Worm (Caenorhabditis elegans) whole organism, L1 larva: Measurements from ENCODE around the gene H35N09.2.

Source experiments
- C34B4.2 ChIP-seq: sonication (generic microtip); optimal IDR thresholded peaks from 2 replicates; lab custom pipeline; 2017; ENCODE audit warnings: mild to moderate bottlenecking, missing genetic modification characterization, missing compliant biosample characterization
- aha-1 ChIP-seq: fragments of 150-350 bp; optimal IDR thresholded peaks from 2 replicates; lab custom pipeline; 2014; ENCODE audit warnings: missing biosample characterization, missing genetic modification characterization
- alr-1 ChIP-seq: fragments of 200-800 bp; sonication (Bioruptor generic); optimal IDR thresholded peaks from 2 replicates; lab custom pipeline; 2018; ENCODE audit warnings: borderline replicate concordance, mild to moderate bottlenecking, missing genetic modification characterization, missing compliant biosample characterization
- ama-1 ChIP-seq: fragments of 150-350 bp; optimal IDR thresholded peaks from 2 replicates; lab custom pipeline; 2014
- ceh-8 ChIP-seq: fragments of 200-800 bp; sonication (Bioruptor generic); optimal IDR thresholded peaks from 2 replicates; lab custom pipeline; 2018; ENCODE audit warnings: mild to moderate bottlenecking, missing genetic modification characterization, moderate library complexity, missing compliant biosample characterization
- ceh-90 ChIP-seq: sonication (generic microtip); optimal IDR thresholded peaks from 2 replicates; lab custom pipeline; 2016; ENCODE audit warnings: missing genetic modification characterization, missing compliant biosample characterization
- dpl-1 ChIP-seq, 3 experiments: fragments of 150-350 bp in 2 of 3; sonication (generic microtip) in 1 of 3; optimal IDR thresholded peaks; 2 replicates each; lab custom pipeline; 2014 to 2017; ENCODE audit warnings: missing biosample characterization in 3 of 3, missing genetic modification characterization in 3 of 3, missing genetic modification reagents in 3 of 3
- dsc-1 ChIP-seq: sonication (generic microtip); optimal IDR thresholded peaks from 2 replicates; lab custom pipeline; 2016; ENCODE audit warnings: mild to moderate bottlenecking, missing genetic modification characterization, missing compliant biosample characterization
- egl-27 ChIP-seq, 2 experiments: fragments of 150-350 bp in 1 of 2; sonication (generic microtip); optimal IDR thresholded peaks; 3 replicates each; lab custom pipeline; 2017 to 2018; ENCODE audit warnings: missing biosample characterization in 2 of 2, missing genetic modification characterization in 2 of 2, missing genetic modification reagents in 2 of 2
- elt-2 ChIP-seq: sonication (generic microtip); optimal IDR thresholded peaks from 2 replicates; lab custom pipeline; 2016; ENCODE audit warnings: missing genetic modification characterization, mild to moderate bottlenecking, inconsistent platforms, missing compliant biosample characterization, missing genetic modification reagents
- elt-3 ChIP-seq, 6 experiments: fragments of 150-350 bp in 1 of 6; sonication (generic microtip); optimal IDR thresholded peaks; 2 replicates each; lab custom pipeline; 2017 to 2018; ENCODE audit warnings: missing biosample characterization in 6 of 6, missing genetic modification characterization in 6 of 6, inconsistent platforms in 1 of 6
- fkh-4 ChIP-seq: sonication (generic microtip); optimal IDR thresholded peaks from 2 replicates; lab custom pipeline; 2016; ENCODE audit warnings: missing compliant biosample characterization, missing genetic modification characterization, borderline replicate concordance
- fkh-8 ChIP-seq: sonication (generic microtip); optimal IDR thresholded peaks from 2 replicates; lab custom pipeline; 2016; ENCODE audit warnings: mild to moderate bottlenecking, missing genetic modification characterization, missing compliant biosample characterization
- grh-1 ChIP-seq: fragments of 200-800 bp; sonication (Bioruptor generic); IDR thresholded peaks from 2 replicates; pipeline ENCODE4 v1.3.6; 2022; ENCODE audit warnings: missing genetic modification reagents, missing genetic modification characterization, missing compliant biosample characterization
- hlh-17 ChIP-seq: fragments of 200-800 bp; sonication (Bioruptor generic); optimal IDR thresholded peaks from 2 replicates; lab custom pipeline; 2018; ENCODE audit warnings: missing genetic modification characterization, mild to moderate bottlenecking, missing compliant biosample characterization, moderate library complexity, borderline replicate concordance
- hlh-4 ChIP-seq: sonication (generic microtip); optimal IDR thresholded peaks from 2 replicates; lab custom pipeline; 2016; ENCODE audit warnings: mild to moderate bottlenecking, missing genetic modification characterization, missing compliant biosample characterization
- hpl-2 ChIP-seq: fragments of 150-350 bp; optimal IDR thresholded peaks from 2 replicates; lab custom pipeline; 2014; ENCODE audit warnings: missing biosample characterization, missing genetic modification reagents, missing genetic modification characterization
- isw-1 ChIP-seq: fragments of 200-800 bp; sonication (Bioruptor generic); IDR thresholded peaks from 2 replicates; pipeline ENCODE4 v1.3.6; 2022; ENCODE audit warnings: missing genetic modification characterization, missing compliant biosample characterization
- jun-1 ChIP-seq: fragments of 150-350 bp; optimal IDR thresholded peaks from 2 replicates; lab custom pipeline; 2014; ENCODE audit warnings: missing biosample characterization, missing genetic modification reagents, missing genetic modification characterization
- lin-13 ChIP-seq: fragments of 150-350 bp; optimal IDR thresholded peaks from 2 replicates; lab custom pipeline; 2014; ENCODE audit warnings: missing biosample characterization, missing genetic modification reagents, missing genetic modification characterization
- mef-2 ChIP-seq: fragments of 150-350 bp; optimal IDR thresholded peaks from 2 replicates; lab custom pipeline; 2014; ENCODE audit warnings: missing biosample characterization, missing genetic modification characterization
- nhr-11 ChIP-seq: fragments of 150-350 bp; optimal IDR thresholded peaks from 2 replicates; lab custom pipeline; 2014; ENCODE audit warnings: missing biosample characterization, missing genetic modification characterization
- nhr-12 ChIP-seq: sonication (generic microtip); optimal IDR thresholded peaks from 2 replicates; lab custom pipeline; 2017; ENCODE audit warnings: missing biosample characterization, missing genetic modification characterization
- nhr-20 ChIP-seq: sonication (generic microtip); optimal IDR thresholded peaks from 2 replicates; lab custom pipeline; 2016; ENCODE audit warnings: mild to moderate bottlenecking, missing genetic modification characterization, missing compliant biosample characterization
- nhr-237 ChIP-seq: fragments of 150-350 bp; optimal IDR thresholded peaks from 2 replicates; lab custom pipeline; 2014; ENCODE audit warnings: missing biosample characterization, missing genetic modification characterization
- nhr-47 ChIP-seq: sonication (generic microtip); optimal IDR thresholded peaks from 2 replicates; lab custom pipeline; 2016; ENCODE audit warnings: mild to moderate bottlenecking, missing genetic modification characterization, moderate library complexity, missing compliant biosample characterization
- nhr-71 ChIP-seq: sonication (generic microtip); optimal IDR thresholded peaks from 2 replicates; lab custom pipeline; 2016; ENCODE audit warnings: mild to moderate bottlenecking, missing genetic modification characterization, moderate library complexity, missing compliant biosample characterization
- nhr-84 ChIP-seq: sonication (generic microtip); optimal IDR thresholded peaks from 2 replicates; lab custom pipeline; 2017; ENCODE audit warnings: missing biosample characterization, missing genetic modification characterization
- nhr-90 ChIP-seq: sonication (generic microtip); optimal IDR thresholded peaks from 2 replicates; lab custom pipeline; 2016; ENCODE audit warnings: mild to moderate bottlenecking, missing genetic modification characterization, missing compliant biosample characterization; ENCODE audit not compliant: poor library complexity
- pax-3 ChIP-seq: fragments of 200-800 bp; sonication (Bioruptor generic); optimal IDR thresholded peaks from 2 replicates; lab custom pipeline; 2018; ENCODE audit warnings: mild to moderate bottlenecking, missing genetic modification characterization, moderate library complexity, missing compliant biosample characterization
- pqm-1 ChIP-seq: sonication (generic microtip); optimal IDR thresholded peaks from 3 replicates; lab custom pipeline; 2017; ENCODE audit warnings: missing biosample characterization, missing genetic modification characterization
- snu-23 ChIP-seq: sonication (generic microtip); optimal IDR thresholded peaks from 2 replicates; lab custom pipeline; 2016; ENCODE audit warnings: missing genetic modification characterization, missing compliant biosample characterization
- sptf-1 ChIP-seq: fragments of 150-350 bp; optimal IDR thresholded peaks from 2 replicates; lab custom pipeline; 2014; ENCODE audit warnings: missing biosample characterization, missing genetic modification characterization
- sup-37 ChIP-seq: fragments of 200-800 bp; sonication (Bioruptor generic); optimal IDR thresholded peaks from 2 replicates; lab custom pipeline; 2018; ENCODE audit warnings: mild to moderate bottlenecking, missing genetic modification characterization, missing compliant biosample characterization
- tlp-1 ChIP-seq: fragments of 150-350 bp; optimal IDR thresholded peaks from 2 replicates; lab custom pipeline; 2014; ENCODE audit warnings: missing biosample characterization, missing genetic modification characterization
- unc-130 ChIP-seq: fragments of 150-350 bp; optimal IDR thresholded peaks from 2 replicates; lab custom pipeline; 2017; ENCODE audit warnings: missing biosample characterization, missing genetic modification characterization, inconsistent platforms
- unc-30 ChIP-seq: sonication (generic microtip); optimal IDR thresholded peaks from 2 replicates; lab custom pipeline; 2017; ENCODE audit warnings: missing biosample characterization, missing genetic modification characterization
- unc-86 ChIP-seq: sonication (generic microtip); optimal IDR thresholded peaks from 2 replicates; lab custom pipeline; 2016; ENCODE audit warnings: missing genetic modification characterization, missing compliant biosample characterization
- unc-98 ChIP-seq: fragments of 200-800 bp; sonication (Bioruptor generic); IDR thresholded peaks from 2 replicates; pipeline ENCODE4 v1.3.6; 2022; ENCODE audit warnings: missing genetic modification characterization, missing compliant biosample characterization
- vab-15 ChIP-seq: sonication (generic microtip); optimal IDR thresholded peaks from 2 replicates; lab custom pipeline; 2017; ENCODE audit warnings: missing genotype, mild to moderate bottlenecking, missing genetic modification characterization, missing compliant biosample characterization
- xbp-1 ChIP-seq: sonication (generic microtip); optimal IDR thresholded peaks from 2 replicates; lab custom pipeline; 2016; ENCODE audit warnings: missing genetic modification characterization, missing compliant biosample characterization
- ztf-4 ChIP-seq: fragments of 150-350 bp; optimal IDR thresholded peaks from 2 replicates; lab custom pipeline; 2014; ENCODE audit warnings: missing biosample characterization, missing genetic modification characterization

Gene H35N09.2

ce11 chrX:8608756-8609155, 3.9 kb upstream of the H35N09.2 start (continued):
- no peak for TF ChIP-seq nhr-11 (tag; lab: Kevin White, UChicago)
- TF ChIP-seq ceh-8 (GFP tag; lab: Kevin White, UChicago), result no peak
- TF ChIP-seq nhr-47, result peak; percentile 54
- TF ChIP-seq hlh-4, result no peak
- peak in 2 of 6 experiments; percentile 10 for TF ChIP-seq elt-3 (tag; optimal IDR thresholded peaks at IDR 0.05; lab: Kevin White, UChicago)
- peak; percentile 50 for TF ChIP-seq snu-23
- no peak for TF ChIP-seq grh-1 (GFP tag; lab: Robert Waterston, UW)
- peak; percentile 72 for TF ChIP-seq nhr-90 (tag; lab: Kevin White, UChicago)
- no peak for TF ChIP-seq unc-30 (tag; lab: Kevin White, UChicago)
- TF ChIP-seq nhr-20 (tag; lab: Kevin White, UChicago), result peak; percentile 54
- no peak for TF ChIP-seq hpl-2 (GFP tag; lab: Kevin White, UChicago)
- no peak for TF ChIP-seq ceh-90
- TF ChIP-seq elt-2 (tag; lab: Kevin White, UChicago), result peak; percentile 33
- TF ChIP-seq unc-98 (GFP tag; lab: Robert Waterston, UW), result no peak
- no peak for TF ChIP-seq tlp-1
- TF ChIP-seq lin-13 (GFP tag; lab: Kevin White, UChicago), result no peak
- TF ChIP-seq nhr-71 (tag; lab: Kevin White, UChicago), result peak; percentile 48
- TF ChIP-seq jun-1 (tag; lab: Kevin White, UChicago), result no peak
- TF ChIP-seq pqm-1, result no peak
- no peak for TF ChIP-seq ztf-4 (tag; lab: Kevin White, UChicago)
- no peak for TF ChIP-seq ama-1 (lab: Kevin White, UChicago)
- peak; percentile 8 for TF ChIP-seq unc-130 (tag; lab: Kevin White, UChicago)
- TF ChIP-seq mef-2 (tag; lab: Kevin White, UChicago), result no peak
- no peak for TF ChIP-seq C34B4.2 (tag; lab: Kevin White, UChicago)
- no peak for TF ChIP-seq dsc-1
- TF ChIP-seq nhr-237 (tag; lab: Kevin White, UChicago), result no peak
- no peak for TF ChIP-seq unc-86 (tag; lab: Kevin White, UChicago)
- no peak for TF ChIP-seq fkh-4
- TF ChIP-seq hlh-17, result no peak
- TF ChIP-seq aha-1 (tag; lab: Kevin White, UChicago), result no peak
- TF ChIP-seq nhr-12, result no peak
- no peak for TF ChIP-seq sptf-1
- TF ChIP-seq isw-1, result no peak
- no peak for TF ChIP-seq nhr-84 (tag; lab: Kevin White, UChicago)
- no peak for TF ChIP-seq egl-27 (tag; optimal IDR thresholded peaks at IDR 0.05; lab: Kevin White, UChicago)
- no peak for TF ChIP-seq alr-1
- no peak for TF ChIP-seq vab-15
- no peak for TF ChIP-seq pax-3 (tag; lab: Kevin White, UChicago)
- no peak for TF ChIP-seq sup-37
- TF ChIP-seq dpl-1 (GFP tag; optimal IDR thresholded peaks at IDR 0.05; lab: Kevin White, UChicago), result no peak

DNA sequence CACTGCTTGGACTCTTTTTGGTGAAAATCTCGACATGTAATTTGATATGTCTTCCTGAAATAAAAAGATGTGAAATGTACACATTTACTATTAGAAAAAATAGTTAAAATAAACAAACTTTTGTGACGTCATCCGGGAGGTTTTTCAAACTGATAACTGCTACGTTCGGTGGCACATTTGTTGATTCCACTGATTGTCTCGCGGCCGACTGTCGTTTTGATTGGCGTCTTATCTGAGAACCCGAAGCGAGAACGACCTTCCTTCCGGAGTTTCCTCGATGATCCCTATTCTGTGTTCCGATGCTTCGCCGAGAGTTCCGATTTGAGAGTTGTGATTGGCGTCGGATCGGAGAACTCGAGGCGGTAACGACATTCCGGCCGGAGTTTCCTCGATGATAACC, 698 bp downstream of the H35N09.2 start:
- TF ChIP-seq fkh-8 (tag; lab: Kevin White, UChicago) (no peak), xbp-1 (tag; lab: Kevin White, UChicago) (no peak), elt-2 (tag; lab: Kevin White, UChicago) (peak; percentile 29)
